Worm (Caenorhabditis elegans) whole organism, late embryonic: ENCODE measurements around the gene F33H1.4.

ENCODE experiments used
- ama-1 ChIP-seq: fragments of 150-350 bp; optimal IDR thresholded peaks from 2 replicates; lab custom pipeline; 2014
- ets-4 ChIP-seq: sonication (generic microtip); optimal IDR thresholded peaks from 2 replicates; lab custom pipeline; 2016; ENCODE audit warnings: missing genetic modification characterization, missing compliant biosample characterization
- eyg-1 ChIP-seq: sonication (generic microtip); optimal IDR thresholded peaks from 2 replicates; lab custom pipeline; 2016; ENCODE audit warnings: missing genotype, missing genetic modification characterization, missing compliant biosample characterization
- pros-1 ChIP-seq: fragments of 150-350 bp; optimal IDR thresholded peaks from 2 replicates; lab custom pipeline; 2014; ENCODE audit warnings: missing biosample characterization, missing genetic modification reagents, missing genetic modification characterization

DNA sequence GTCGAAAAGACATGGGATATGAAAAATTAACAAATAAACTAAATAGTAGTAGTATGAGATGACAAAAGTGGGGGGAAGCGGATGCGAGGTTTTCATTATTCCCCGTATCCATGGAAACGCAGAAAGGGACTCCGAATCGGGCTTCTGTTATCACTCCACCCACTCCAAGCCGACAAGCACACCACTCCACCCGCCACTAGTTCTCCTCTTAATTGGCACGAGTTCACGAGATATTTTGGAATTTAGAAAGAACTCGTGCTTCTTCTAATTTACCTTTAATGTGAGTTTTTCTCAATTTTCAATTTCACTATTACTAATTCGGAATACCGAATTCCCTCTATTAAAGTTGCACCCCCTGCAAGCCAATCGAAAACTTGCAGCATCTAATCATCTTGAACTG, 8.1 kb upstream of the F33H1.4 start:
- TF ChIP-seq ama-1 (lab: Kevin White, UChicago), result no peak
- TF ChIP-seq pros-1, result no peak
- no peak for TF ChIP-seq eyg-1 (tag; lab: Kevin White, UChicago)
- no peak for TF ChIP-seq ets-4 (tag; lab: Kevin White, UChicago)
